Worm (Caenorhabditis elegans): ENCODE data around the gene set-30.

The set-30 gene

DNA sequence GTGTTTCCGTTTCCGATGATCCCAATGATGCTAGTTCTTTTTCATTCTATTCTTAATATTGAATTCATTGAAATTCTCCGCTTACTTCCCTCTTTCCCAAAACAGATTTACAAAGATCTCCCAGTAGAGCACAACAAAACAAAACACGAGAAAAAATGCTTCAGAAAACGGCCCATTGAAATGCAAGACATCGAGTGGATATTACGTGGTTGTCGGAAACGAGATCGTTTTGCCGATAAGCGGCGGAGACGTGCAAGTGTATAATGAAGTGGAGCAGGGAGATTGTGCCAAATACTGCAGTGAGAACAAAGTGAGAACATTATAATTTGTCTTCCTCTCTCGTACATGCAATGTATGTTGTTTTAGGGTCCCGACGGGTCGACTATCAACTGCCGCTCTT is 27.4 kb downstream of the set-30 start:
- TF ChIP-seq lin-39 (tag; optimal IDR thresholded peaks at IDR 0.05) (peak; percentile 62), elt-1 (tag; optimal IDR thresholded peaks at IDR 0.05) (peak; percentile 74), nhr-11 (tag; optimal IDR thresholded peaks at IDR 0.05) (no peak), nhr-23 (tag; optimal IDR thresholded peaks at IDR 0.05) (no peak)

DNA sequence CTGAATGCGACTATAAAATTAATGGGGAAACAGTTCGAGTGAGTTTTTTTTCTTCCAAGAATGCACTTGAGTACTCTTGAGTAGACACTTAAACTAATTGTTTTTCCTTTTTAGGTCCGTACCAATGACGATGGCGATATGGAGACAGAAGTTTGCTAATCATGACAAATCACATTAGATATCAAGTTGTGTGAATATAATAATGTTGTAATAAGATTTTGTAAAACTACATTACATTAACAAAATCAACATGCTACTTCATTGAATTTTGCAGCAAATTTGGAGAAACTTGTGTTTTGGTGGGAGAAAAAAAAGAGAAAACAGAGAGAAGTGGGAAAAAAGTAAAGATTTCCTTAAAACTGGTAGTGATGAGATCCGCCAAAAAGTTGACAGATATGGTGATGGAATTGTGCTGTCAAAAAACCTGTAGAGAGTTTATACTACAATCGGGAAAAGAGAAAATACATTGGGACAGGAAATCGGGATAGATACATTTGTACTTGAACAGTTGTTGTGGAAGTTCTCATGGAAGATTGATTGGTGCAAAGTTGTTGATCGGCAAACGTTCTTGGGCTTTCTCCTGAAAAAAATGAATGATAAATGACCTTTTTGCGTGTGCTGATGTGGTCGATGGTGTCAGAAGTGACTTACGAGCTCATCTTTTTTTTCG is 29.0 kb downstream of the set-30 start:
- no peak for TF ChIP-seq fkh-2 (tag; optimal IDR thresholded peaks at IDR 0.05)
- TF ChIP-seq ZK546.5 (tag; optimal IDR thresholded peaks at IDR 0.05): no peak
- TF ChIP-seq egl-27 (tag; optimal IDR thresholded peaks at IDR 0.05): no peak
- TF ChIP-seq lin-39 (tag; optimal IDR thresholded peaks at IDR 0.05): peak; percentile 78
- no peak for TF ChIP-seq aly-2 (tag; optimal IDR thresholded peaks at IDR 0.05)

DNA sequence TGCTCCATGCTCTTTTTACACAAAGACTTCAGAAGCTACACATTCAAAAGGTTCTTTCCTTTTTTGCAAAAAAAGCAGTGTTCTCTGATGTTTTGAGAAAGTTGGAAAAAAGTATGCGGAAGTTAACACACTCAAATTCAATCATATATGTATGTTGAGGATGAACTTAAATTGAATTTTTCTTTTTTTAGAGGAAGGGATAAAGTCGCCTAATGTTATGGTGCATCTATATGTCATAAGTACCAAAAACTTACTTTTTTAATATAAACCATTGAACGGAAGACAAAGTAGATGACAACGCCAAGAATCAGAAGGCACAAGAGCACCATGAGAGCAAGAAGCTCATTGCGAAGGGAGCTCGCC is 29.5 kb downstream of the set-30 start:
- TF ChIP-seq nhr-76 (tag; optimal IDR thresholded peaks at IDR 0.05): no peak

DNA sequence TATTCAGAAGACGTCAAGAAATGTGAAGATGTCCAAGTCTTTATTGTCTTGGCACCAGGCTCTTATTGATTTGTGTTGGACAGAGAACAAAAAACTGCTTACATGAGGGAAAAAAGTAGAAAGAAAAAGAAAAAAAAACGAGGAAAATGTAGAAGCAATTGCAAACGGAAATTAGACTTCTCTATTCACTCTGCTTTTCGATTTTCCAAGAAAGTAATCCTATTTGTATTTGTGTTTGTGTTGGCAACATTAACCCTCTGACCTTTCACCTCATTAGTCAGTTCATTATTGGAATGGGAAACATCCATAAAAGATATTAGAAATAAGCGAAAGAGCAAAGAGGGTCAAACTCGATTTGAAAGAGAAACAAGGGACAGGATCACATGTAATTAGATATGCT is 32.7 kb downstream of the set-30 start:
- TF ChIP-seq aly-2 (tag; optimal IDR thresholded peaks at IDR 0.05) (no peak), hmg-11 (tag; optimal IDR thresholded peaks at IDR 0.05) (no peak), zag-1 (tag; optimal IDR thresholded peaks at IDR 0.05) (peak; percentile 16), nfya-1 (tag; optimal IDR thresholded peaks at IDR 0.05; ENCODE audit: insufficient read depth) (peak; percentile 0), elt-2 (tag; optimal IDR thresholded peaks at IDR 0.05) (no peak), R02D3.7 (tag; optimal IDR thresholded peaks at IDR 0.05) (no peak), fkh-10 (GFP tag; optimal IDR thresholded peaks at IDR 0.05) (peak; percentile 69), egl-27 (tag; optimal IDR thresholded peaks at IDR 0.05) (no peak), fos-1 (tag; optimal IDR thresholded peaks at IDR 0.05) (no peak), unc-39 (tag; optimal IDR thresholded peaks at IDR 0.05) (no peak), lsy-12 (tag; optimal IDR thresholded peaks at IDR 0.05) (no peak)

DNA sequence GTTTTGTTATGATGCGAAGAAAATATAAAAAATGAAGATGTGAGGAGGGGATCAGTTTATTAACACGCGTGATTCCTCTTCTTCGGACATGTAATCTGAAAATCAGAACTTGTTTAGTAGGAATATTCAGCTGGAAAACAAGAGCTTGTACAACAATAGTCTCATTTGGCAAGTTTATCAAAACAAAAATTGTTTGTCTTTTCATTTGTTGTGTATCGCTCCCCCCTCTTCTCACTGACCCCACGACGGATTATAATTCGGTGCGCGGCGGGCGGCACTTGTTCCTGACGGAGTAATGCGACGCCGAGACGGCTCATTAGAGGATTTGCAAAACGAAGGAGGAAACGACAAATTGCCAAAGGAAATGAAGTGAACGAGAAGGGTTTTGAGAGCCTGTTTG is 34.8 kb downstream of the set-30 start, which contains the start of gene ZC449.4:
Gene ZC449.4, minus strand, starts transcription at position 101 of the 400 bp plus-strand sequence.
- no peak for TF ChIP-seq nhr-237 (tag; optimal IDR thresholded peaks at IDR 0.05)
- TF ChIP-seq nhr-12 (tag; optimal IDR thresholded peaks at IDR 0.05): no peak

DNA sequence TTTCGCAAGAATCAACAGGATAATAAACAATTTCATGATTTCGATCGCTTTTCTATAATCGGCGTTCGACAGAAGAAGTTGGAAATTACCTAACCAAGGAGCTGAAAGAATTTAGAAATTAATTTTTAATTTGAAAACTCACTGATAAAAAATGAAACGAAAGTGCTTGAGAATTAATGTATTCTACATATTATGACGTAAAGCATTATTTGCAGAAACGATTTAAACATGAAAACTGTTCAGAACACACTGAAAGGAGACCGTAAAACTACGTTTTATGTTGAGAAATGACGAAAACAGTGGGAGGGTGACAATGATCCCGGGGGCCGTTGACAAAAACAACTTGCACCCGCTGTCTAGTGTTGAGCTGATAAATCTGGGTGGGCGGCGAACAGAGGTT is 38.6 kb downstream of the set-30 start, which contains the start of gene ZC449.5:
Gene ZC449.5, minus strand, starts transcription at position 101 of the 400 bp plus-strand sequence.
- TF ChIP-seq elt-2 (tag; optimal IDR thresholded peaks at IDR 0.05) (peak; percentile 23), ztf-4 (tag; optimal IDR thresholded peaks at IDR 0.05) (no peak)

DNA sequence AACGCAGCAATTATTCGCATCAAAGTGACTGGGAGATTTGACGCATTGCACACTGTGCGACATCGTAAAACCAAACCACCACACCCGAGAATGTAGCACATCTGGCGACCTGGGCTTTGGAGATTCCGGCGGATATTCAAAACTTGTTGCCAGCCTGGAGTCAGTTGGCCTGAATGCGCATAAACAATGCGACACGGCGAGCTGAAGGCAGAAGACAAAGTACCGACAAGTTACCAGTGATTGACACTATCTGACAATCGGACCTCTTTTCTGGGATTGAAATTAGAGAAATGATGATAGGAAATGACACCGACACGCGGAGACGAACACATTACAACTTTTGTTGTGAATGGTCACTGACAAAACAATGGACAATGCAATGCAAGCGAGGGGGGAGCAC is 39.7 kb downstream of the set-30 start:
- TF ChIP-seq daf-12 (tag; optimal IDR thresholded peaks at IDR 0.05): no peak
- no peak for TF ChIP-seq elt-2 (tag; optimal IDR thresholded peaks at IDR 0.05)
- no peak for TF ChIP-seq eor-1 (tag; optimal IDR thresholded peaks at IDR 0.05)
- no peak for TF ChIP-seq nhr-43 (tag; optimal IDR thresholded peaks at IDR 0.05; ENCODE audit: poor library complexity, severe bottlenecking)
- TF ChIP-seq nhr-76 (tag; optimal IDR thresholded peaks at IDR 0.05): no peak
- no peak for TF ChIP-seq fos-1 (tag; optimal IDR thresholded peaks at IDR 0.05)
- no peak for TF ChIP-seq nhr-12 (tag; optimal IDR thresholded peaks at IDR 0.05)
- TF ChIP-seq ceh-16 (tag; optimal IDR thresholded peaks at IDR 0.05): no peak
- no peak for TF ChIP-seq elt-1 (tag; optimal IDR thresholded peaks at IDR 0.05)
- TF ChIP-seq nhr-25 (tag; optimal IDR thresholded peaks at IDR 0.05): no peak
- TF ChIP-seq ceh-9 (tag; optimal IDR thresholded peaks at IDR 0.05): no peak
- no peak for TF ChIP-seq nhr-77 (tag; optimal IDR thresholded peaks at IDR 0.05)
- TF ChIP-seq nhr-11 (tag; optimal IDR thresholded peaks at IDR 0.05): no peak
- no peak for TF ChIP-seq tbx-2 (tag; optimal IDR thresholded peaks at IDR 0.05)
- TF ChIP-seq ceh-82 (tag; optimal IDR thresholded peaks at IDR 0.05): no peak
- no peak for TF ChIP-seq fkh-10 (GFP tag; optimal IDR thresholded peaks at IDR 0.05)
- no peak for TF ChIP-seq mdl-1 (tag; optimal IDR thresholded peaks at IDR 0.05)
- TF ChIP-seq sea-2 (GFP tag; optimal IDR thresholded peaks at IDR 0.05): no peak
